Fruit fly (Drosophila melanogaster): Measurements from ENCODE around the gene CG17111.

dm6 chr3R:23013482-23013881, 53.6 kb downstream of the CG17111 start:
- TF ChIP-seq psq (optimal IDR thresholded peaks at IDR 0.05): no peak
- peak; percentile 35 to 57 for TF ChIP-seq EcR (GFP tag; optimal IDR thresholded peaks at IDR 0.05)
- no peak for TF ChIP-seq usp (GFP tag; optimal IDR thresholded peaks at IDR 0.05)

Measured in whole organism.